Worm (Caenorhabditis elegans) whole organism, early embryonic: ENCODE results near the gene T21D9.2.
A peak's percentile ranks its signal among the peaks of the same experiment; 100 is the strongest.

Experiments used
- B0310.2 ChIP-seq: sonication (generic microtip); optimal IDR thresholded peaks from 2 replicates; lab custom pipeline; 2016; ENCODE audit warnings: mild to moderate bottlenecking, missing genetic modification characterization, missing compliant biosample characterization
- F13C5.2 ChIP-seq: sonication (generic microtip); optimal IDR thresholded peaks from 2 replicates; lab custom pipeline; 2017; ENCODE audit warnings: mild to moderate bottlenecking, missing genetic modification characterization, inconsistent platforms, missing compliant biosample characterization
- aly-1 ChIP-seq: sonication (generic microtip); optimal IDR thresholded peaks from 2 replicates; lab custom pipeline; 2016; ENCODE audit warnings: missing genetic modification characterization, missing compliant biosample characterization
- ama-1 ChIP-seq: fragments of 150-350 bp; optimal IDR thresholded peaks from 2 replicates; lab custom pipeline; 2014
- ceh-13 ChIP-seq: fragments of 200-800 bp; sonication (Bioruptor generic); optimal IDR thresholded peaks from 2 replicates; lab custom pipeline; 2018; ENCODE audit warnings: mild to moderate bottlenecking, missing genetic modification characterization, missing compliant biosample characterization
- ceh-36 ChIP-seq: sonication (generic microtip); optimal IDR thresholded peaks from 2 replicates; lab custom pipeline; 2016; ENCODE audit warnings: missing genetic modification characterization, inconsistent platforms, missing compliant biosample characterization
- ets-7 ChIP-seq: sonication (generic microtip); optimal IDR thresholded peaks from 2 replicates; lab custom pipeline; 2016; ENCODE audit warnings: missing genotype, missing genetic modification characterization, missing compliant biosample characterization
- flt-1 ChIP-seq: fragments of 200-800 bp; sonication (Bioruptor generic); IDR thresholded peaks from 2 replicates; pipeline ENCODE4 v1.3.6; 2022; ENCODE audit warnings: missing genetic modification characterization, missing compliant biosample characterization
- hmbx-1 ChIP-seq: sonication (generic microtip); optimal IDR thresholded peaks from 2 replicates; lab custom pipeline; 2016; ENCODE audit warnings: mild to moderate bottlenecking, missing genetic modification characterization, missing compliant biosample characterization
- hmg-4 ChIP-seq: fragments of 200-800 bp; sonication (Bioruptor generic); optimal IDR thresholded peaks from 2 replicates; lab custom pipeline; 2018; ENCODE audit warnings: mild to moderate bottlenecking, missing genetic modification characterization, missing compliant biosample characterization
- hnd-1 ChIP-seq: sonication (generic microtip); optimal IDR thresholded peaks from 2 replicates; lab custom pipeline; 2016; ENCODE audit warnings: missing genetic modification characterization, missing compliant biosample characterization
- pes-1 ChIP-seq: fragments of 200-800 bp; sonication (Bioruptor generic); IDR thresholded peaks from 2 replicates; pipeline ENCODE4 v1.3.6; 2022; ENCODE audit warnings: missing genetic modification reagents, missing genetic modification characterization, missing compliant biosample characterization
- scrt-1 ChIP-seq: fragments of 200-800 bp; sonication (Bioruptor generic); IDR thresholded peaks from 2 replicates; pipeline ENCODE4 v1.3.6; 2022; ENCODE audit warnings: missing genetic modification characterization, missing compliant biosample characterization
- sea-1 ChIP-seq: fragments of 200-800 bp; sonication (Bioruptor generic); conservative IDR thresholded peaks from 2 replicates; pipeline ENCODE4 v1.3.6; 2022; ENCODE audit warnings: missing genetic modification characterization, missing compliant biosample characterization
- tbx-11 ChIP-seq: fragments of 200-800 bp; sonication (Bioruptor generic); IDR thresholded peaks from 2 replicates; pipeline ENCODE4 v1.3.6; 2022; ENCODE audit warnings: missing genetic modification characterization, missing compliant biosample characterization
- tbx-37 ChIP-seq: fragments of 200-800 bp; sonication (Bioruptor generic); conservative IDR thresholded peaks from 2 replicates; pipeline ENCODE4 v1.3.6; 2022; ENCODE audit warnings: missing genetic modification reagents, missing genetic modification characterization, missing compliant biosample characterization
- tra-4 ChIP-seq: sonication (generic microtip); optimal IDR thresholded peaks from 2 replicates; lab custom pipeline; 2017; ENCODE audit warnings: missing genetic modification characterization, missing compliant biosample characterization

The T21D9.2 gene

ce11 chrX:2075169-2075568 lies 21.5 kb downstream of the T21D9.2 start:
- TF ChIP-seq B0310.2 (tag; lab: Kevin White, UChicago) (no peak), hnd-1 (tag; lab: Kevin White, UChicago) (no peak), aly-1 (tag; lab: Kevin White, UChicago) (no peak), ama-1 (lab: Kevin White, UChicago) (no peak), tbx-11 (GFP tag; lab: Robert Waterston, UW) (no peak), tra-4 (tag; lab: Kevin White, UChicago) (no peak), F13C5.2 (tag; lab: Kevin White, UChicago) (no peak), tbx-37 (GFP tag; lab: Robert Waterston, UW) (no peak), ets-7 (tag; lab: Kevin White, UChicago) (no peak), sea-1 (GFP tag; lab: Robert Waterston, UW) (no peak)

- TF ChIP-seq hnd-1 (tag; lab: Kevin White, UChicago) = no peak
- no peak for TF ChIP-seq pes-1
- TF ChIP-seq scrt-1 (GFP tag; lab: Robert Waterston, UW) = no peak
- no peak for TF ChIP-seq ceh-13 (GFP tag; lab: Kevin White, UChicago)
- no peak for TF ChIP-seq F13C5.2 (tag; lab: Kevin White, UChicago)
- no peak for TF ChIP-seq ama-1 (lab: Kevin White, UChicago)
- no peak for TF ChIP-seq tra-4 (tag; lab: Kevin White, UChicago)
- no peak for TF ChIP-seq aly-1 (tag; lab: Kevin White, UChicago)
- no peak for TF ChIP-seq tbx-11 (GFP tag; lab: Robert Waterston, UW)
- no peak for TF ChIP-seq ets-7 (tag; lab: Kevin White, UChicago)
- no peak for TF ChIP-seq flt-1 (GFP tag; lab: Robert Waterston, UW)
These were observed 22.6 kb downstream of the T21D9.2 start, which contains the start of gene txdc-12.2 for ce11 chrX:2074055-2074454. TSS of gene txdc-12.2 (plus strand) at chrX:2074450.

ce11 chrX:2071392-2072001 lies 25.2 kb downstream of the T21D9.2 start:
- TF ChIP-seq hmg-4 (GFP tag; lab: Kevin White, UChicago) (peak; percentile 38), hmbx-1 (tag; lab: Kevin White, UChicago) (no peak), F13C5.2 (tag; lab: Kevin White, UChicago) (peak; percentile 63)

DNA sequence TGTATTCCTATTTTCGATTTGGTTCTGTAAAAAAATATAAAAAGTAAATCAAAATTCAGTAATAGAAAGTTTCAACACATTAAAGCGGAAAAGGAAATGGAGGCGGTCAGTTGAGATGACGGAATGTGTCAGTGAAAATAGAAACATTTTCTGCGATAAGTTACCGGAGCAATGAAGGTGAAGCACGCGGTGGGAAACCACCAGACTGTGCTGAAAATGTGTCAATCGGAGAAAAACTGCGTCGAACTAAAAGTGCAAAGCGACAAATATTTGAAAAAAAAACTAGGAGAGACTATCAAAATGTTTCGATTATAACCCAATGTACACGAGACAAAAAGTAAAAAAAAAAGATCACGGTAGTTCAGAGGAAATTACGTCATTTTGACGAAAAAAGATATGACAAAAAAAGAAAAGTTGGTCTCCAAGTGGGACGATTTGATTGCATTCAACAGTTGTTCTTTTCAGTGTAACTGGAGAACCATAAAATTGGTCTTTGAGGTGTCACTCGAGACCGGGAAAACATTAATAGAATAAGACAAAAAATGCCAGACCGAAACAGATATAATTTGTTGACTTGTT lies 26.2 kb downstream of the T21D9.2 start, which contains the start of gene acl-4:
Gene acl-4, minus strand, starts transcription at position 27 of the 579 bp plus-strand sequence.
- TF ChIP-seq scrt-1 (GFP tag; lab: Robert Waterston, UW) = no peak
- no peak for TF ChIP-seq tra-4 (tag; lab: Kevin White, UChicago)
- TF ChIP-seq ama-1 (lab: Kevin White, UChicago) = no peak
- no peak for TF ChIP-seq pes-1
- no peak for TF ChIP-seq ceh-13 (GFP tag; lab: Kevin White, UChicago)
- TF ChIP-seq F13C5.2 (tag; lab: Kevin White, UChicago) = no peak
- TF ChIP-seq tbx-37 (GFP tag; lab: Robert Waterston, UW) = no peak
- TF ChIP-seq hnd-1 (tag; lab: Kevin White, UChicago) = no peak
- no peak for TF ChIP-seq tbx-11 (GFP tag; lab: Robert Waterston, UW)
- TF ChIP-seq hmbx-1 (tag; lab: Kevin White, UChicago) = no peak
- no peak for TF ChIP-seq ets-7 (tag; lab: Kevin White, UChicago)
- TF ChIP-seq hmg-4 (GFP tag; lab: Kevin White, UChicago) = no peak
- TF ChIP-seq flt-1 (GFP tag; lab: Robert Waterston, UW) = no peak
- TF ChIP-seq aly-1 (tag; lab: Kevin White, UChicago) = no peak
- TF ChIP-seq B0310.2 (tag; lab: Kevin White, UChicago) = no peak
- no peak for TF ChIP-seq sea-1 (GFP tag; lab: Robert Waterston, UW)

DNA sequence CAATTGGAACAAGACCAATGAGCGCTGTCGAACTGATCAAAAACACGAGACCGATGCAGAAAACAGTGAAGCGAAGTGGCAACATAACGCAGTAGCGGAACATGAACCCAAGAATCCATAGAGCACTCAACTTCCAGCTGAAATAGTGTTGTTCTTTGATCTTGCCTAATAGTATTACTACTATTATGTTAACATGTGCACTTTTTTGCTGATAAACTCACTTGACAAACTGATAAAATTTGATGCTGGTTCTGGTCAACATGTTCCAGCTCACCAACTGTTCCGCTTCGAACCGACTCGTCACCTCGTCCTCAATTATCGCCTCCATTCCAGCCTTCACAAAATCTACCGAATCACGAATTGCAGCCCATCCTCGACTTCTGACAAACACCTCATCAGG lies 28.4 kb downstream of the T21D9.2 start:
- TF ChIP-seq tbx-37 (GFP tag; lab: Robert Waterston, UW) (no peak), ceh-36 (no peak), tra-4 (tag; lab: Kevin White, UChicago) (no peak), ceh-13 (GFP tag; lab: Kevin White, UChicago) (no peak), aly-1 (tag; lab: Kevin White, UChicago) (no peak), scrt-1 (GFP tag; lab: Robert Waterston, UW) (no peak), F13C5.2 (tag; lab: Kevin White, UChicago) (no peak)

ce11 chrX:2064730-2065129 lies 32.0 kb downstream of the T21D9.2 start, which contains the start of gene F49H12.7:
TSS of gene F49H12.7 (plus strand) at chrX:2065030.
- TF ChIP-seq hmg-4 (GFP tag; lab: Kevin White, UChicago) (no peak), scrt-1 (GFP tag; lab: Robert Waterston, UW) (no peak), ets-7 (tag; lab: Kevin White, UChicago) (no peak), B0310.2 (tag; lab: Kevin White, UChicago) (no peak)

DNA sequence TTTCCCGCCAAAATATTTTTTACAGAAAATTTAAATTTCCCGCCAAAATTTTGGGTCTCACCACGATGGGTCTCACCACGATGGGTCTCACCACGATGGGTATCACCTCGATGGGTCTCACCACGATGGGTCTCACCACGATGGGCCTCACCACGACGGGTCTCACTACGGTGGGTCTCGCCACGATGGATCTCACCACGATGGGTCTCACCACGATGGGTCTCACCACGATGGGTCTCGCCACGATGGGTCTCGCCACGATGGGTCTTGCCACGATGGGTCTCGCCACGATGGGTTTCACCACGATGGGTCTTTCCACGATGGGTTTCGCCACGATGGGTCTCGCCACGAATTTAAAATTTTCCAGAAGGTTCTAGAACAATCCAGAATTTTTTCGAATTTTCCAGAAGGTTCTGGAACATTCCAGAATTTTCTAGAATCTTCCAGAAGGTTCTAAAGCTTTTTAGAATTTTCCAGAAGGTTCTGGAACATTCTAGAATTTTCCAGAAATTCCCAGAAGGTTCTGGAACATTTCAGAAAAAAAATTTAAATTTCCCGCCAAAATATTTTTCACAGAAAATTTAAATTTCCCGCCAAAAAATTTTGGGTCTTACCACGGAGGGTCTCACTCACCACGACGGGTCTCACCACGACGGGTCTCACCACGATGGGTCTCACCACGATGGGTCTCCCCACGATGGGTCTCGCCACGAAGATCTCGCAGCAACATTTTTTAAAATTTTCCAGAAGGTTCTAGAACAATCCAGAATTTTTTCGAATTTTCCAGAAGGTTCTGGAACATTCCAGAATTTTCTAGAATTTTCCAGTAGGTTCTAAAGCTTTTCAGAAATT lies 38.0 kb downstream of the T21D9.2 start:
- 0 out of 2 replicates have a peak, but pooled peaks have one; percentile 17 for TF ChIP-seq sea-1 (GFP tag; lab: Robert Waterston, UW)
